Worm (Caenorhabditis elegans) whole organism, young adult: ENCODE results near the gene glb-2.
A peak's percentile ranks its signal among the peaks of the same experiment; 100 is the strongest.

ENCODE experiments used
- F22D6.2 ChIP-seq: sonication (generic microtip); optimal IDR thresholded peaks from 2 replicates; lab custom pipeline; 2016; ENCODE audit warnings: mild to moderate bottlenecking, missing genetic modification characterization, missing compliant biosample characterization
- F23B12.7 ChIP-seq: sonication (generic microtip); optimal IDR thresholded peaks from 2 replicates; lab custom pipeline; 2017; ENCODE audit warnings: missing genetic modification characterization, mild to moderate bottlenecking, missing compliant biosample characterization, antibody characterized with exemption, moderate library complexity; ENCODE audit not compliant: insufficient read depth
- F33H1.4 ChIP-seq: fragments of 200-800 bp; sonication (Bioruptor generic); IDR thresholded peaks from 2 replicates; pipeline ENCODE4 v1.3.6; 2022; ENCODE audit warnings: missing genetic modification reagents, missing genetic modification characterization, missing compliant biosample characterization
- F39B2.1 ChIP-seq: fragments of 200-800 bp; sonication (Bioruptor generic); IDR thresholded peaks from 2 replicates; pipeline ENCODE4 v1.3.6; 2022; ENCODE audit warnings: missing genetic modification reagents, missing genetic modification characterization, missing compliant biosample characterization
- F52B5.7 ChIP-seq: sonication (generic microtip); optimal IDR thresholded peaks from 2 replicates; lab custom pipeline; 2016; ENCODE audit warnings: mild to moderate bottlenecking, missing genetic modification characterization, missing compliant biosample characterization
- F57C9.4 ChIP-seq: sonication (generic microtip); optimal IDR thresholded peaks from 2 replicates; lab custom pipeline; 2017; ENCODE audit warnings: mild to moderate bottlenecking, missing genetic modification characterization, missing compliant biosample characterization
- K12H6.12 ChIP-seq: fragments of 200-800 bp; sonication (Bioruptor generic); optimal IDR thresholded peaks from 2 replicates; lab custom pipeline; 2018; ENCODE audit warnings: mild to moderate bottlenecking, missing genetic modification characterization, missing compliant biosample characterization
- Y53G8AR.9 ChIP-seq: fragments of 200-800 bp; sonication (Bioruptor generic); conservative IDR thresholded peaks from 2 replicates; pipeline ENCODE4 v1.3.6; 2022; ENCODE audit warnings: missing genetic modification reagents, missing genetic modification characterization, missing compliant biosample characterization
- Y56A3A.18 ChIP-seq: fragments of 200-800 bp; sonication (Bioruptor generic); IDR thresholded peaks from 2 replicates; pipeline ENCODE4 v1.3.6; 2022; ENCODE audit warnings: missing genetic modification reagents, missing genetic modification characterization, missing compliant biosample characterization
- Y79H2A.3 ChIP-seq: fragments of 200-800 bp; sonication (Bioruptor generic); conservative IDR thresholded peaks from 2 replicates; pipeline ENCODE4 v1.3.6; 2022; ENCODE audit warnings: missing genetic modification reagents, missing genetic modification characterization, missing compliant biosample characterization
- ZK185.1 ChIP-seq: sonication (generic microtip); optimal IDR thresholded peaks from 2 replicates; lab custom pipeline; 2016; ENCODE audit warnings: mild to moderate bottlenecking, missing genetic modification characterization, missing compliant biosample characterization; ENCODE audit not compliant: poor library complexity, severe bottlenecking
- akir-1 ChIP-seq: fragments of 200-800 bp; sonication (Bioruptor generic); optimal IDR thresholded peaks from 2 replicates; lab custom pipeline; 2018; ENCODE audit warnings: mild to moderate bottlenecking, missing genetic modification characterization, moderate library complexity, missing compliant biosample characterization
- athp-1 ChIP-seq: sonication (generic microtip); optimal IDR thresholded peaks from 2 replicates; lab custom pipeline; 2017; ENCODE audit warnings: mild to moderate bottlenecking, missing genetic modification characterization, missing compliant biosample characterization
- attf-6 ChIP-seq: fragments of 200-800 bp; sonication (Bioruptor generic); IDR thresholded peaks from 2 replicates; pipeline ENCODE4 v1.3.6; 2022; ENCODE audit warnings: missing genetic modification reagents, missing genetic modification characterization, missing compliant biosample characterization
- cebp-1 ChIP-seq, 2 experiments: fragments of 200-800 bp in 1 of 2; sonication (Bioruptor generic) in 1 of 2; sonication (generic microtip) in 1 of 2; IDR thresholded peaks in 1 of 2; optimal IDR thresholded peaks in 1 of 2; 2 replicates each; pipeline versions ENCODE4 v1.3.6 to Lab custom; 2017 to 2022; ENCODE audit warnings: missing compliant biosample characterization in 2 of 2, missing genetic modification characterization in 2 of 2, mild to moderate bottlenecking in 1 of 2, missing genetic modification reagents in 1 of 2, moderate library complexity in 1 of 2
- cebp-2 ChIP-seq: fragments of 200-800 bp; sonication (Bioruptor generic); IDR thresholded peaks from 2 replicates; pipeline ENCODE4 v1.3.6; 2022; ENCODE audit warnings: missing genetic modification characterization, missing compliant biosample characterization
- dox-1 ChIP-seq: fragments of 200-800 bp; sonication (Bioruptor generic); IDR thresholded peaks from 2 replicates; pipeline ENCODE4 v1.3.6; 2022; ENCODE audit warnings: missing genetic modification reagents, missing genetic modification characterization, missing compliant biosample characterization
- dpff-1 ChIP-seq: sonication (generic microtip); optimal IDR thresholded peaks from 2 replicates; lab custom pipeline; 2017; ENCODE audit warnings: mild to moderate bottlenecking, missing genetic modification characterization, missing compliant biosample characterization
- hsf-1 ChIP-seq: fragments of 200-800 bp; sonication (Bioruptor generic); IDR thresholded peaks from 2 replicates; pipeline ENCODE4 v1.3.6; 2022; ENCODE audit warnings: missing genetic modification reagents, missing genetic modification characterization, missing compliant biosample characterization
- let-607 ChIP-seq, 2 experiments: fragments of 200-800 bp in 1 of 2; sonication (Bioruptor generic) in 1 of 2; sonication (generic microtip) in 1 of 2; optimal IDR thresholded peaks; 2 replicates each; lab custom pipeline; 2016 to 2018; ENCODE audit warnings: mild to moderate bottlenecking in 2 of 2, missing compliant biosample characterization in 2 of 2, missing genetic modification characterization in 2 of 2, moderate library complexity in 2 of 2, missing genotype in 1 of 2
- lin-40 ChIP-seq: sonication (generic microtip); optimal IDR thresholded peaks from 2 replicates; lab custom pipeline; 2016; ENCODE audit warnings: missing genetic modification characterization, mild to moderate bottlenecking, missing compliant biosample characterization, missing genotype, missing genetic modification reagents
- lsl-1 ChIP-seq: fragments of 200-800 bp; sonication (Bioruptor generic); optimal IDR thresholded peaks from 2 replicates; lab custom pipeline; 2018; ENCODE audit warnings: mild to moderate bottlenecking, missing genetic modification characterization, moderate library complexity, missing compliant biosample characterization
- madf-3 ChIP-seq: fragments of 200-800 bp; sonication (Bioruptor generic); IDR thresholded peaks from 2 replicates; pipeline ENCODE4 v1.3.6; 2022; ENCODE audit warnings: missing genetic modification reagents, missing genetic modification characterization, missing compliant biosample characterization
- madf-6 ChIP-seq: fragments of 200-800 bp; sonication (Bioruptor generic); IDR thresholded peaks from 2 replicates; pipeline ENCODE4 v1.3.6; 2022; ENCODE audit warnings: missing genetic modification reagents, missing genetic modification characterization, missing compliant biosample characterization
- mxl-1 ChIP-seq: sonication (generic microtip); optimal IDR thresholded peaks from 2 replicates; lab custom pipeline; 2016; ENCODE audit warnings: missing genetic modification characterization, missing compliant biosample characterization
- nfya-2 ChIP-seq: fragments of 200-800 bp; sonication (Bioruptor generic); IDR thresholded peaks from 2 replicates; pipeline ENCODE4 v1.3.6; 2022; ENCODE audit warnings: missing genetic modification reagents, missing genetic modification characterization, missing compliant biosample characterization
- nfyb-1 ChIP-seq: fragments of 200-800 bp; sonication (Bioruptor generic); IDR thresholded peaks from 2 replicates; pipeline ENCODE4 v1.3.6; 2022; ENCODE audit warnings: missing genetic modification reagents, missing genetic modification characterization, missing compliant biosample characterization
- nhr-179 ChIP-seq: sonication (generic microtip); optimal IDR thresholded peaks from 2 replicates; lab custom pipeline; 2016; ENCODE audit warnings: mild to moderate bottlenecking, missing genetic modification characterization, missing compliant biosample characterization
- nhr-80 ChIP-seq: sonication (generic microtip); optimal IDR thresholded peaks from 2 replicates; lab custom pipeline; 2016; ENCODE audit warnings: missing genetic modification characterization, missing compliant biosample characterization
- snpc-3.4 ChIP-seq: sonication (generic microtip); optimal IDR thresholded peaks from 2 replicates; lab custom pipeline; 2017; ENCODE audit warnings: missing genetic modification characterization, mild to moderate bottlenecking, missing compliant biosample characterization, antibody characterized with exemption, moderate library complexity, missing genotype, missing genetic modification reagents
- snpc-4 ChIP-seq, 5 experiments: fragments of 150-350 bp in 1 of 5; sonication (generic microtip) in 4 of 5; optimal IDR thresholded peaks; 2 replicates each; lab custom pipeline; 2014 to 2018; ENCODE audit warnings: missing genetic modification characterization in 5 of 5, missing biosample characterization in 3 of 5, antibody characterized with exemption in 2 of 5, mild to moderate bottlenecking in 2 of 5, missing compliant biosample characterization in 2 of 5, missing genotype in 2 of 5, moderate library complexity in 2 of 5, missing genetic modification reagents in 1 of 5
- tbx-9 ChIP-seq: sonication (generic microtip); optimal IDR thresholded peaks from 2 replicates; lab custom pipeline; 2016; ENCODE audit warnings: borderline replicate concordance, missing genetic modification characterization, inconsistent platforms, missing compliant biosample characterization
- tlf-1 ChIP-seq: fragments of 200-800 bp; sonication (Bioruptor generic); optimal IDR thresholded peaks from 2 replicates; lab custom pipeline; 2018; ENCODE audit warnings: mild to moderate bottlenecking, missing genetic modification characterization, missing compliant biosample characterization
- ztf-18 ChIP-seq: sonication (generic microtip); optimal IDR thresholded peaks from 2 replicates; lab custom pipeline; 2016; ENCODE audit warnings: missing genotype, mild to moderate bottlenecking, missing genetic modification characterization, missing compliant biosample characterization

Gene glb-2

DNA sequence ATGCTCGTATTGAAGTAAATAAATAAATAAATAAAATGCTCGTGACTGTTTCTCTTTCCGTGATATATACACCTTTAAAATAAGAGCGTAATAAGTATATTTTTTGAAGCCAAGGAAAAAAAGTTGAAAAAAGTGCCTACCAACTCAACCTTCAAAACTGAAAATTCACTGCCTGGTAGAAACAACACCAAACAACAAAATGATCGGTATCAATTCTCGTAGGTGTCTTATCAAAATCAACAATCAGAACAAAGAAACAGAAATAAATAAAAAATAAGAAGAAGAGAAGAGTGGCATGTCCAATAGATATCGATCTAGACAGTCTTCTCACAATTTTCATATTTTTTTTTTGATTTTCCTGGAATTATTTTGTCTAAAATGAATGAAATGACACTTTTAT lies 19.1 kb downstream of the glb-2 start, which contains the start of gene afmd-1:
TSS of gene afmd-1 (plus strand) at position 316 of the 400 bp plus-strand sequence.
- TF ChIP-seq nhr-80 (tag; lab: Kevin White, UChicago) (no peak), Y53G8AR.9 (GFP tag; lab: Robert Waterston, UW) (no peak), cebp-2 (GFP tag; lab: Robert Waterston, UW) (no peak), ztf-18 (tag; lab: Kevin White, UChicago) (no peak), tlf-1 (GFP tag; lab: Kevin White, UChicago) (no peak), F39B2.1 (no peak)

DNA sequence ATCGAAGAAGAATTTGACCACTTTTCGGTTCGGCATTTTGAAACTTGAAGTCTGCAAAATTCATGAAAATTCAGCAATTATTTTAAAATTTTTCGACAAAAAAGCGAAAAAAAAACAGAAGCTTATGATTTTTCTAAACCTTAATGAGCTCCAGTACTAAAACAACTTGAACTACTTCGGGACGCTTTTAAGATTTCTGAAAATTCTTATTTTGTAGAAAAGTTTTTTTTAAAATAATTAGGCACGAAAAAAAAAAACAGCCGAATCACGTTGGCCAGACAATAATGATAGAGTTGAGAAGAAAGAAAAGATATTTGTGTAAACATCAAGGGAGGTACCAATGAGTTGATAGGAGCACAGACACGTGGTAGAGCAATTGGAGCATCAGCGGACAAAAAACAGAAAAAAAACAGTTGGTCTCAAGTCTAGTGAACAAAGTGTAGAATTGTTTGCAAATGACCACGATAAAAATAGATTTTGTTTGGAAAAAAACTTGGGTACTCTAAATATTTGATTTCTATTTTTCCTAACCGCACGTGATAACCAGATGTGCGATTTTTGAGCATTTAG lies 20.7 kb downstream of the glb-2 start, which contains the start of gene gstk-2:
TSS of gene gstk-2 (minus strand) at position 51 of the 570 bp plus-strand sequence.
- no peak for TF ChIP-seq Y79H2A.3
- no peak for TF ChIP-seq Y56A3A.18
- no peak for TF ChIP-seq F33H1.4 (GFP tag; lab: Robert Waterston, UW)

DNA sequence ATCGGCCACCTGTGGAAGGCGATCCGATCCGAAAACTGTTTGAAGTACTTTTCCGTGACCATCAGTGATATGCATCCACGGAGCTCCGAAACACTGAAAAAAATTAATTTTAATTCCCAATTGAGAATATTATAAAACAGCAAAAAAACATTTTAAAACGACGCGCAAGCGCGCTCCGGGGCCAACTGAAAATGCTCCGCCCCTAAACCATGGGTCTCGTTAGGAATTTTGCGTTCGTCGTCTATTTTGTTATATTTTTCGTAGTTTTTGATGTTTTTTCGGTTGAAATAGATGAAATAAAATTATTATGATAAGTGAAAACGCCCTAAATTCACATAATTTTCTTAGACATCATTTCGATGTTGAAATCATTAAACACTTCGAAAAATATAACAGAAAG lies 22.5 kb downstream of the glb-2 start:
- no peak for TF ChIP-seq mxl-1 (tag; lab: Kevin White, UChicago)
- TF ChIP-seq Y56A3A.18 = no peak
- TF ChIP-seq Y53G8AR.9 (GFP tag; lab: Robert Waterston, UW) = 0 out of 2 replicates have a peak, but pooled peaks have one; percentile 45
- TF ChIP-seq madf-6 (GFP tag; lab: Robert Waterston, UW) = peak; percentile 18; the same call in 1 of the 2 replicates
- TF ChIP-seq dpff-1 (tag; lab: Kevin White, UChicago) = peak; percentile 53
- no peak for TF ChIP-seq cebp-1 (GFP tag; IDR thresholded peaks at IDR 0.05; lab: Robert Waterston, UW)
- peak; percentile 27 for TF ChIP-seq cebp-1 (tag; optimal IDR thresholded peaks at IDR 0.05; lab: Kevin White, UChicago)
- TF ChIP-seq hsf-1 (GFP tag; lab: Robert Waterston, UW) = peak; percentile 58; the same call in 1 of the 2 replicates
- TF ChIP-seq F52B5.7 = peak; percentile 59
- TF ChIP-seq snpc-4 (GFP tag; optimal IDR thresholded peaks at IDR 0.05; lab: Kevin White, UChicago) = no peak
- TF ChIP-seq snpc-4 (tag; optimal IDR thresholded peaks at IDR 0.05; lab: Kevin White, UChicago) = peak in 1 of 4 experiments; percentile 29

DNA sequence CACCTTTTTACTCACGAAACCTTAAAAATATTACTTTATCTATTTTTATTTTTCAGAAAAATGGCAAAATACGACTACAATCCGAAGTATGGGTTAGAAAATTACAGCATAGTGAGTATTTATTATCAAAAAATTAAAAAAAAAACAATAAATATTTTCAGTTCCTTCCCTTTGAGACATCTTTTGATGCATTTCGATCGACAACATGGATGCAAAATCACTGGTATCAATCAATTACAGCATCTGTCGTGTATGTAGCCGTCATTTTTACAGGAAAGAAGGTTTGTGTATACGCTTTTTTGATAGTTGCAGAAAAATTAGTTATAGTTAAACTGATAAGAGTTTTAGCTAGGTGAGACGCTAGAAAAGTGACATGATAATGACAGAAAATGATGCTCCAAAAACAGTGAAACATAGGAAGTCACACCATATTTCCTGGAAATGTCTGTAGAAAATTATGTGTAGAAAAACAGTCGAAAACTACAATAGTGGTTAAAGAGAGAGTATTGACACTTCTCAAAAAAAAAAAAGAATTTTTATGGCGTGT lies 25.3 kb downstream of the glb-2 start, which contains the start of gene elo-3:
TSS of gene elo-3 (plus strand) at position 51 of the 547 bp plus-strand sequence.
- TF ChIP-seq nfyb-1 (0 out of 2 replicates have a peak, but pooled peaks have one; percentile 26), nhr-80 (tag; lab: Kevin White, UChicago) (peak; percentile 83), ZK185.1 (tag; lab: Kevin White, UChicago) (no peak), athp-1 (tag; lab: Kevin White, UChicago) (no peak), dox-1 (no peak), snpc-3.4 (tag; lab: Kevin White, UChicago) (no peak), akir-1 (GFP tag; lab: Kevin White, UChicago) (no peak), lin-40 (tag; lab: Kevin White, UChicago) (no peak), snpc-4 (GFP tag; optimal IDR thresholded peaks at IDR 0.05; lab: Kevin White, UChicago) (no peak), snpc-4 (tag; optimal IDR thresholded peaks at IDR 0.05; lab: Kevin White, UChicago) (no peak), nfya-2 (GFP tag; lab: Robert Waterston, UW) (no peak), let-607 (tag; optimal IDR thresholded peaks at IDR 0.05; lab: Kevin White, UChicago) (peak in 1 of 2 experiments; percentile 3), tbx-9 (tag; lab: Kevin White, UChicago) (no peak), ztf-18 (tag; lab: Kevin White, UChicago) (no peak)

DNA sequence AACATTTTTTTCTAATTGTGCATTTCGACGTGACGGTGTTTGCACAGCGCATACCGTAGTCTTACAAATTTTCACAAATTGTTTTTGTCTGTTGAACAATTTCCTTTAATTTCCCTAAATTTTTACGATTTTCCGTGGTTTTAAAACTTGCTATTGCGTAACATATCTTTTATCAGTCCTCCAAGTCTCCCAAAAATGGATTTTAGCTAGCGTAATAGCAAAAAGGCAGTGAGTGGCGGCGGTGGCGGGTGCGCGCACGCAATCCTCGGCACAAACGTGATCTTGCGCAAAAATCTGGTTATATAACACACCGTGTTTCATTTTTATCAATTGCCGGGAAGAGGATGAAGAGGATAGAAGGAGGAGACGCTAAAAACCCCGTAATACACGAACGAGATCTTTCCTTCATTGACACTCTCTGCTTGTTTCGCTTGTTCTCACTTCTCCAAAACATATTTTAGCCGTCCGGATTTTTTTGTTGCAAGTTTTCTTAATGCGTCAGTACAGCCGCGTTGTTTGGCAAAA lies 26.7 kb downstream of the glb-2 start:
- TF ChIP-seq nhr-179 (tag; lab: Kevin White, UChicago) = no peak
- no peak for TF ChIP-seq attf-6 (GFP tag; lab: Robert Waterston, UW)
- TF ChIP-seq F22D6.2 = no peak
- peak; percentile 21 for TF ChIP-seq lsl-1 (GFP tag; lab: Kevin White, UChicago)
- TF ChIP-seq F57C9.4 (tag; lab: Kevin White, UChicago) = peak; percentile 14
- no peak for TF ChIP-seq K12H6.12 (tag; lab: Kevin White, UChicago)
- peak; percentile 25; the same call in 1 of the 2 replicates for TF ChIP-seq dox-1
- no peak for TF ChIP-seq F23B12.7 (tag; lab: Kevin White, UChicago)
- TF ChIP-seq madf-3 (GFP tag; lab: Robert Waterston, UW) = no peak
